Worm (Caenorhabditis elegans) whole organism, L2 larva: ENCODE results near the gene gst-40.
A peak's percentile ranks its signal among the peaks of the same experiment; 100 is the strongest.
"Not testable (repeated sequence)": the region's sequence is repeated elsewhere in the genome, so short reads cannot be mapped to it uniquely, and the experiment has no call there.

ENCODE experiments used
- C34F6.9 ChIP-seq: fragments of 150-350 bp; optimal IDR thresholded peaks from 2 replicates; lab custom pipeline; 2014; ENCODE audit warnings: missing biosample characterization, missing genetic modification characterization
- F13H6.1 ChIP-seq: sonication (generic microtip); optimal IDR thresholded peaks from 2 replicates; lab custom pipeline; 2016; ENCODE audit warnings: missing genetic modification characterization, missing compliant biosample characterization
- alr-1 ChIP-seq: fragments of 150-350 bp; optimal IDR thresholded peaks from 2 replicates; lab custom pipeline; 2014; ENCODE audit warnings: missing biosample characterization, missing genetic modification characterization
- ama-1 ChIP-seq: fragments of 150-350 bp; optimal IDR thresholded peaks from 2 replicates; lab custom pipeline; 2018; ENCODE audit warnings: inconsistent platforms
- blmp-1 ChIP-seq: sonication (generic microtip); optimal IDR thresholded peaks from 2 replicates; lab custom pipeline; 2017; ENCODE audit warnings: missing genetic modification characterization, mild to moderate bottlenecking, missing compliant biosample characterization, antibody characterized with exemption, moderate library complexity; ENCODE audit not compliant: insufficient read depth
- ceh-16 ChIP-seq: fragments of 150-350 bp; optimal IDR thresholded peaks from 2 replicates; lab custom pipeline; 2014; ENCODE audit warnings: missing biosample characterization, missing genetic modification characterization
- ceh-82 ChIP-seq: fragments of 150-350 bp; optimal IDR thresholded peaks from 2 replicates; lab custom pipeline; 2014; ENCODE audit warnings: missing biosample characterization, missing genetic modification characterization
- dmd-4 ChIP-seq: sonication (generic microtip); optimal IDR thresholded peaks from 2 replicates; lab custom pipeline; 2017; ENCODE audit warnings: missing biosample characterization, missing genetic modification characterization
- elt-1 ChIP-seq: fragments of 150-350 bp; optimal IDR thresholded peaks from 2 replicates; lab custom pipeline; 2014; ENCODE audit warnings: missing biosample characterization, missing genetic modification characterization
- elt-3 ChIP-seq: sonication (generic microtip); optimal IDR thresholded peaks from 2 replicates; lab custom pipeline; 2017; ENCODE audit warnings: missing biosample characterization, missing genetic modification characterization
- fos-1 ChIP-seq: fragments of 150-350 bp; optimal IDR thresholded peaks from 2 replicates; lab custom pipeline; 2014; ENCODE audit warnings: missing biosample characterization, missing genetic modification characterization
- gmeb-1 ChIP-seq: fragments of 150-350 bp; optimal IDR thresholded peaks from 2 replicates; lab custom pipeline; 2014; ENCODE audit warnings: missing biosample characterization, missing genetic modification characterization
- lin-13 ChIP-seq: fragments of 150-350 bp; optimal IDR thresholded peaks from 2 replicates; lab custom pipeline; 2014; ENCODE audit warnings: missing biosample characterization, missing genetic modification reagents, missing genetic modification characterization
- mdl-1 ChIP-seq, 2 experiments: fragments of 150-350 bp in 1 of 2; sonication (generic microtip) in 1 of 2; optimal IDR thresholded peaks; 2 replicates each; lab custom pipeline; 2017; ENCODE audit warnings: missing biosample characterization in 2 of 2, missing genetic modification characterization in 2 of 2
- nhr-12 ChIP-seq: fragments of 150-350 bp; optimal IDR thresholded peaks from 2 replicates; lab custom pipeline; 2014; ENCODE audit warnings: missing biosample characterization, missing genetic modification characterization
- nhr-129 ChIP-seq: fragments of 150-350 bp; optimal IDR thresholded peaks from 2 replicates; lab custom pipeline; 2014; ENCODE audit warnings: missing biosample characterization, missing genetic modification characterization
- nhr-21 ChIP-seq: fragments of 150-350 bp; optimal IDR thresholded peaks from 2 replicates; lab custom pipeline; 2014; ENCODE audit warnings: missing biosample characterization, missing genetic modification characterization
- nhr-23 ChIP-seq: fragments of 150-350 bp; optimal IDR thresholded peaks from 2 replicates; lab custom pipeline; 2014; ENCODE audit warnings: missing biosample characterization, missing genetic modification reagents, missing genetic modification characterization
- nhr-25 ChIP-seq: fragments of 150-350 bp; sonication (generic microtip); optimal IDR thresholded peaks from 3 replicates; lab custom pipeline; 2014; ENCODE audit warnings: missing biosample characterization, missing genetic modification characterization
- nhr-6 ChIP-seq: fragments of 150-350 bp; optimal IDR thresholded peaks from 2 replicates; lab custom pipeline; 2014; ENCODE audit warnings: missing biosample characterization, missing genetic modification characterization
- peb-1 ChIP-seq: fragments of 150-350 bp; optimal IDR thresholded peaks from 2 replicates; lab custom pipeline; 2014; ENCODE audit warnings: missing biosample characterization, missing genetic modification characterization
- skn-1 ChIP-seq: sonication (generic microtip); optimal IDR thresholded peaks from 2 replicates; lab custom pipeline; 2017; ENCODE audit warnings: missing biosample characterization, missing genetic modification characterization
- sma-3 ChIP-seq: sonication (generic microtip); optimal IDR thresholded peaks from 2 replicates; lab custom pipeline; 2016; ENCODE audit warnings: missing genetic modification reagents, missing genetic modification characterization, missing compliant biosample characterization
- sma-9 ChIP-seq, 2 experiments: fragments of 150-350 bp in 1 of 2; sonication (generic microtip) in 1 of 2; optimal IDR thresholded peaks; 2 replicates each; lab custom pipeline; 2014 to 2016; ENCODE audit warnings: missing genetic modification characterization in 2 of 2, mild to moderate bottlenecking in 1 of 2, missing biosample characterization in 1 of 2, missing compliant biosample characterization in 1 of 2, missing genetic modification reagents in 1 of 2, moderate library complexity in 1 of 2
- unc-55 ChIP-seq: fragments of 150-350 bp; sonication (generic microtip); optimal IDR thresholded peaks from 3 replicates; lab custom pipeline; 2014; ENCODE audit warnings: missing biosample characterization, missing genetic modification reagents, missing genetic modification characterization
- unc-62 ChIP-seq: fragments of 150-350 bp; optimal IDR thresholded peaks from 2 replicates; lab custom pipeline; 2014; ENCODE audit warnings: missing biosample characterization, missing genetic modification reagents, missing genetic modification characterization
- ztf-4 ChIP-seq: fragments of 150-350 bp; optimal IDR thresholded peaks from 2 replicates; lab custom pipeline; 2014; ENCODE audit warnings: missing biosample characterization, missing genetic modification characterization

Gene gst-40

ce11 chrIV:762016-762459 lies 1.7 kb downstream of the gst-40 start (continued):
- no peak for TF ChIP-seq mdl-1 (tag; optimal IDR thresholded peaks at IDR 0.05; lab: Kevin White, UChicago)
- TF ChIP-seq nhr-23: no peak

ce11 chrIV:762486-763376 lies 2.4 kb downstream of the gst-40 start:
- TF ChIP-seq mdl-1 (tag; optimal IDR thresholded peaks at IDR 0.05; lab: Kevin White, UChicago) (no peak), dmd-4 (tag; lab: Kevin White, UChicago) (no peak), skn-1 (tag; lab: Kevin White, UChicago) (no peak), unc-62 (GFP tag; lab: Kevin White, UChicago) (no peak)

DNA sequence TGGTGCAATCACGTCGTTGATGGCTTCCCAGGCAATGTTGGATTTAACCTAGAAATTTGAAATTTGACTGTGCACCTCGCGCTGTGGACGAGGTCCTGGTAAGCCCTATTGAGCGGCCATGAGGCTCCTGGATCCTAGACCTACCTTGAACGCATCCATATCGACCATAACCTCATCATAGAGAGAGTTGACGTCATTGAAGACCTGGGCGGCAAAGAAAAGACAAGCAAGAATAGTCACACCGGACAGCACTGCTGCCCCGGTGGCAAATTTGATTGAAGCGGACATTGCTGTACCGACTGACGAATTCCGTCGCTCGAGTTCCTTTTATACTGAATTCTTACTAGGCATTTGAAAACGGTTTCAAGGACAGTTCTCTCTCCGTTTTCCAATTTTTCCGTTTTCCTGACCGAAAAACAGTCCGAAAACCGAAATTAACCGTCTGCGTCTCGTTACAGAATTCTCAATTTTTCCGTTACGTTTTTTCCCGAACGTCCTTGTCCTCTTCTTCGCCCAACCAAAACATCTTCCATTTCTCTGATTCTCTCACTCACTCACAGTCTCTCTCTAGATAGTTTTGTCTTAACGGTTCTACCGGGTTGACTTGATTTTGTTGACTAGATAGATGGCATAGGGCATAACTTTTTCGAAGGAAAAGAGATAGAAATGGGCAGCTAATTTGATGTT lies 3.2 kb downstream of the gst-40 start, which contains the start of gene col-103:
Gene col-103, minus strand, starts transcription at position 302 of the 687 bp plus-strand sequence.
- no peak for TF ChIP-seq F13H6.1
- TF ChIP-seq C34F6.9 (tag; lab: Kevin White, UChicago): no peak
- TF ChIP-seq unc-62 (GFP tag; lab: Kevin White, UChicago): no peak
- no peak for TF ChIP-seq elt-3 (tag; lab: Kevin White, UChicago)
- TF ChIP-seq sma-9 (GFP tag; optimal IDR thresholded peaks at IDR 0.05; lab: Kevin White, UChicago): no peak
- no peak for TF ChIP-seq sma-9 (tag; optimal IDR thresholded peaks at IDR 0.05; lab: Kevin White, UChicago)
- TF ChIP-seq blmp-1 (tag; lab: Kevin White, UChicago): no peak
- TF ChIP-seq nhr-25 (tag; lab: Kevin White, UChicago): peak; percentile 45
- peak; percentile 48 for TF ChIP-seq sma-3
- peak; percentile 54 for TF ChIP-seq nhr-129 (tag; lab: Kevin White, UChicago)
- no peak for TF ChIP-seq lin-13
- no peak for TF ChIP-seq unc-55 (GFP tag; lab: Kevin White, UChicago)
- TF ChIP-seq ceh-82 (tag; lab: Kevin White, UChicago): no peak
- no peak for TF ChIP-seq nhr-12 (tag; lab: Kevin White, UChicago)
- TF ChIP-seq ama-1: peak; percentile 93
- no peak for TF ChIP-seq elt-1 (tag; lab: Kevin White, UChicago)
- peak; percentile 22 for TF ChIP-seq fos-1 (tag; lab: Kevin White, UChicago)
- peak; percentile 17 for TF ChIP-seq nhr-21
- TF ChIP-seq alr-1 (tag; lab: Kevin White, UChicago): no peak
- peak; percentile 34 for TF ChIP-seq gmeb-1 (tag; lab: Kevin White, UChicago)
- TF ChIP-seq ceh-16: peak; percentile 11
- TF ChIP-seq ztf-4: no peak

DNA sequence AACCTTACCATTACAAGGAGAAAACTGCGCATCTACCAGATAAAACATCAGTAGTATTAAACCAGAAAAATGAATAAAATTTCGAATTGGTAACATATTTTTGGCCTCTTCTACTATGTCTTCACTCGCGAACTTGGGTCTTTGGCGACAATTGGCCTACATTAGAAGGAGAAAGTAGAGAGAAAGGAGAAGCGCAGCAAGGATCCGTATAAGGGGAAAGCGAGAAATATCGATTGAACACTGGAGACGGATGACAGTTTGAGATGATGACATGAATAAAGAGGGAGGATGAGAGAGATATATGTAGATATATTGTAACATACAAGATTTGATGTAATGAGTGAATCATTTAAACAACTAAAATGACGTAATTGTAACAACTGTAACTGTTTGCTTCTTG lies 8.0 kb downstream of the gst-40 start, which contains the start of gene F56B3.2:
Gene F56B3.2, minus strand, starts transcription at position 273 of the 400 bp plus-strand sequence.
- TF ChIP-seq nhr-21 (no peak), blmp-1 (tag; lab: Kevin White, UChicago) (peak; percentile 56)

- TF ChIP-seq gmeb-1 (tag; lab: Kevin White, UChicago): peak; percentile 33
Observed at ce11 chrIV:769931-770544, 9.7 kb downstream of the gst-40 start.

- TF ChIP-seq peb-1; nhr-6 (tag; lab: Kevin White, UChicago); sma-3: not testable (repeated sequence)
Observed at ce11 chrIV:771061-771460, 10.8 kb downstream of the gst-40 start, which contains the start of gene F56B3.9. Gene F56B3.9, plus strand, starts transcription at chrIV:771361.
